Fruit fly (Drosophila melanogaster): ENCODE data around the gene CG6800.

DNA sequence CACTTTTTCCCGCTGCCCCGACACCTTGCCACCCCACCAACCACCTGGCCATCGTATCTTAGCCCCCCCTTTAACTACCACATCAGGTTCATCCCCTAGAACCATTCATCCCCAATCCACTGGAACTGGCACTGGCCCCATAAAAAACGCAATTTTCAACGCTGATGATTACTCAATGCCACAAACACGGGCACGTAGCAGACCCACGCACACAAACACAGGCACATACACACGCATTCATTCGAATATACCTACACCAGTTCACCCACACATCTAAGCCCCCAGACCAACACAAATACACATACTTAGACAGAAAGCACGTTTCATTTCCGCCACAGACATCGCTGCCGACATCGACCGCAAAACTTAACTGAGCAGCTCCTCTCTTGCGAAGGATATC is 17.8 kb downstream of the CG6800 start:
- no peak for TF ChIP-seq CG8478 (optimal IDR thresholded peaks at IDR 0.05)
- no peak for TF ChIP-seq CTCF (optimal IDR thresholded peaks at IDR 0.05)
